Fruit fly (Drosophila melanogaster) whole organism, pupa: ENCODE measurements around the gene Myb.

ENCODE experiments used
- CG14655 ChIP-seq: fragments of 200-800 bp; sonication (Bioruptor generic); optimal IDR thresholded peaks from 3 replicates; lab custom pipeline; 2017; ENCODE audit warnings: mild to moderate bottlenecking, missing biosample characterization, missing genetic modification reagents, missing genetic modification characterization
- CG15710 ChIP-seq: fragments of 200-800 bp; sonication (Bioruptor generic); optimal IDR thresholded peaks from 2 replicates; lab custom pipeline; 2018; ENCODE audit warnings: missing biosample characterization, mild to moderate bottlenecking, missing genetic modification characterization, moderate library complexity
- CG17806 ChIP-seq: fragments of 200-800 bp; sonication (Bioruptor generic); optimal IDR thresholded peaks from 2 replicates; lab custom pipeline; 2018; ENCODE audit warnings: missing biosample characterization, mild to moderate bottlenecking, missing genetic modification characterization, moderate library complexity
- CG32121 ChIP-seq: fragments of 200-800 bp; sonication (Bioruptor generic); IDR thresholded peaks from 2 replicates; pipeline ENCODE4 v1.3.6; 2022; ENCODE audit warnings: missing biosample characterization, missing genetic modification characterization
- CG34367 ChIP-seq: fragments of 200-800 bp; sonication (Bioruptor generic); optimal IDR thresholded peaks from 2 replicates; lab custom pipeline; 2018; ENCODE audit warnings: missing biosample characterization, mild to moderate bottlenecking, missing genetic modification characterization
- D1 ChIP-seq: fragments of 200-800 bp; sonication (Bioruptor generic); optimal IDR thresholded peaks from 2 replicates; lab custom pipeline; 2018; ENCODE audit warnings: missing biosample characterization, mild to moderate bottlenecking, missing genetic modification characterization, moderate library complexity
- EcR ChIP-seq: fragments of 200-800 bp; sonication (Bioruptor generic); optimal IDR thresholded peaks from 3 replicates; lab custom pipeline; 2019; ENCODE audit warnings: missing biosample characterization, missing genetic modification characterization, mild to moderate bottlenecking, moderate library complexity, missing genetic modification reagents
- Ets98B ChIP-seq: fragments of 200-800 bp; sonication (Bioruptor generic); IDR thresholded peaks from 2 replicates; pipeline ENCODE4 v1.3.6; 2022; ENCODE audit warnings: missing biosample characterization, missing genetic modification characterization
- Pif1A ChIP-seq: fragments of 200-800 bp; sonication (Bioruptor generic); optimal IDR thresholded peaks from 3 replicates; lab custom pipeline; 2016; ENCODE audit warnings: missing biosample characterization, missing genetic modification characterization
- Pif1B ChIP-seq: fragments of 200-800 bp; sonication (Bioruptor generic); optimal IDR thresholded peaks from 3 replicates; lab custom pipeline; 2016; ENCODE audit warnings: missing biosample characterization, missing genetic modification characterization

- TF ChIP-seq D1 (peak; percentile 100), CG14655 (GFP tag; lab: Kevin White, UChicago) (peak; percentile 99), CG17806 (tag; lab: Kevin White, UChicago) (peak; percentile 100), Pif1A (GFP tag; lab: Kevin White, UChicago) (peak; percentile 99), CG15710 (tag; lab: Kevin White, UChicago) (peak; percentile 100), CG32121 (GFP tag; lab: Robert Waterston, UW) (peak; percentile 100), Pif1B (peak; percentile 100), CG34367 (peak; percentile 99), EcR (GFP tag; lab: Kevin White, UChicago) (peak; percentile 85), Ets98B (GFP tag; lab: Robert Waterston, UW) (peak; percentile 100)
Observed at dm6 chrX:15867863-15868262, 10.2 kb upstream of the Myb start, which contains the start of gene Gapdh2.
